Fruit fly (Drosophila melanogaster) whole organism, adult: ENCODE results near the gene Naam.

Experiments
- CG12768 ChIP-seq: fragments of 200-800 bp; sonication (Bioruptor generic); optimal IDR thresholded peaks from 2 replicates; lab custom pipeline; 2017; ENCODE audit warnings: missing biosample characterization, missing genetic modification characterization, mild to moderate bottlenecking, moderate library complexity, missing genetic modification reagents
- CG14711 ChIP-seq: fragments of 200-800 bp; sonication (Bioruptor generic); optimal IDR thresholded peaks from 2 replicates; lab custom pipeline; 2018; ENCODE audit warnings: missing biosample characterization, mild to moderate bottlenecking, missing genetic modification characterization, moderate library complexity
- CG33017 ChIP-seq: fragments of 200-800 bp; sonication (Bioruptor generic); optimal IDR thresholded peaks from 2 replicates; lab custom pipeline; 2018; ENCODE audit warnings: missing biosample characterization, mild to moderate bottlenecking, missing genetic modification characterization, moderate library complexity
- CG5204 ChIP-seq: fragments of 200-800 bp; sonication (Bioruptor generic); optimal IDR thresholded peaks from 2 replicates; lab custom pipeline; 2016; ENCODE audit warnings: missing biosample characterization, missing genetic modification characterization
- CG7045 ChIP-seq: fragments of 200-800 bp; sonication (Bioruptor generic); optimal IDR thresholded peaks from 2 replicates; lab custom pipeline; 2017; ENCODE audit warnings: missing biosample characterization, mild to moderate bottlenecking, missing genetic modification characterization
- Clk ChIP-seq: fragments of 200-800 bp; sonication (Bioruptor generic); optimal IDR thresholded peaks from 2 replicates; lab custom pipeline; 2017; ENCODE audit warnings: missing biosample characterization, missing genetic modification characterization
- Hr96 ChIP-seq: fragments of 200-800 bp; sonication (Bioruptor generic); optimal IDR thresholded peaks from 2 replicates; lab custom pipeline; 2016; ENCODE audit warnings: missing biosample characterization, missing genetic modification characterization
- Mnt ChIP-seq: fragments of 200-800 bp; sonication (Bioruptor generic); optimal IDR thresholded peaks from 2 replicates; lab custom pipeline; 2016; ENCODE audit warnings: missing biosample characterization, mild to moderate bottlenecking, missing genetic modification characterization
- bab1 ChIP-seq: fragments of 200-800 bp; sonication (Bioruptor generic); optimal IDR thresholded peaks from 3 replicates; lab custom pipeline; 2019; ENCODE audit warnings: missing biosample characterization, mild to moderate bottlenecking, missing genetic modification characterization, moderate library complexity
- cnc ChIP-seq, 2 experiments: fragments of >200 bp; optimal IDR thresholded peaks; 2 replicates each; lab custom pipeline; 2017
- kay ChIP-seq: fragments of 200-800 bp; sonication (Bioruptor generic); peaks from one replicate; lab custom pipeline; 2016; ENCODE audit warnings: missing biosample characterization, missing genetic modification characterization, borderline replicate concordance
- ovo ChIP-seq: fragments of 200-800 bp; sonication (Bioruptor generic); optimal IDR thresholded peaks from 2 replicates; lab custom pipeline; 2016; ENCODE audit warnings: missing biosample characterization, missing genetic modification characterization
- tj ChIP-seq: fragments of 200-800 bp; sonication (Bioruptor generic); optimal IDR thresholded peaks from 3 replicates; lab custom pipeline; 2017; ENCODE audit warnings: missing biosample characterization, mild to moderate bottlenecking, missing genetic modification characterization, moderate library complexity

DNA sequence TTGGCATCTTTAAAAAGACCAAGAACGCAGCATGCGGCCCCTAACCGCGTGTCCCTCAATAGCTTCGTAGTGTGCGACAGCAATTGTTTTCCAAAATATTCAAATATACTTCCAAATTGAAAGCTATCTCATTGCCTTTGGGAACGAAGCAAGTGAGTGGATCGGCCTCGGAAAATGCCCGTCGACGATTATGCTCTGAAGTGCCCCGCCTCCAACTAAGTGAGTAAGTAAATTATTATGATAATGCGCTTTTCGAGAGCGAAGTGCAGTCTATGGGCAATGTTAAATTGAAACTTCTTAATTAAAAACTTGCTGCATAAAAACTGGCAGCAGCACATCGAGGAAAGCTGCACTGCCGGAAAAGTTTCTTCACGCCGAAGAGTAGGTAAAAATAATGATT, 44.6 kb downstream of the Naam start, which contains the start of gene CG34286:
- no peak for TF ChIP-seq kay (GFP tag; lab: Kevin White, UChicago)
- TF ChIP-seq CG5204 (GFP tag; lab: Kevin White, UChicago), result no peak
- TF ChIP-seq CG14711 (tag; lab: Kevin White, UChicago), result no peak
- TF ChIP-seq Clk, result no peak
- TF ChIP-seq Mnt, result no peak
- no peak for TF ChIP-seq bab1 (GFP tag; lab: Kevin White, UChicago)
- no peak for TF ChIP-seq tj (GFP tag; lab: Kevin White, UChicago)
- no peak for TF ChIP-seq ovo (GFP tag; lab: Kevin White, UChicago)
- no peak for TF ChIP-seq cnc (optimal IDR thresholded peaks at IDR 0.05; lab: Kevin White, UChicago)
- no peak for TF ChIP-seq CG12768 (GFP tag; lab: Kevin White, UChicago)
- TF ChIP-seq Hr96 (GFP tag; lab: Kevin White, UChicago), result no peak
- TF ChIP-seq CG7045, result no peak
- TF ChIP-seq CG33017 (tag; lab: Kevin White, UChicago), result no peak
